Worm (Caenorhabditis elegans) whole organism, young adult: ENCODE data around the gene H35N09.1.
A peak's percentile ranks its signal among the peaks of the same experiment; 100 is the strongest.

Experiments used
- B0019.2 ChIP-seq: fragments of 200-800 bp; sonication (Bioruptor generic); conservative IDR thresholded peaks from 2 replicates; pipeline ENCODE4 v1.3.6; 2022; ENCODE audit warnings: missing genetic modification reagents, missing genetic modification characterization, missing compliant biosample characterization
- B0035.1 ChIP-seq: sonication (generic microtip); optimal IDR thresholded peaks from 2 replicates; lab custom pipeline; 2016; ENCODE audit warnings: missing genetic modification characterization, mild to moderate bottlenecking, missing compliant biosample characterization, missing genotype, missing genetic modification reagents
- B0261.1 ChIP-seq: sonication (generic microtip); optimal IDR thresholded peaks from 2 replicates; lab custom pipeline; 2016; ENCODE audit warnings: mild to moderate bottlenecking, missing genetic modification characterization, moderate library complexity, missing compliant biosample characterization
- B0336.3 ChIP-seq: fragments of 200-800 bp; sonication (Bioruptor generic); IDR thresholded peaks from 2 replicates; pipeline ENCODE4 v1.3.6; 2022; ENCODE audit warnings: missing genetic modification characterization, missing compliant biosample characterization
- F10E7.11 ChIP-seq: sonication (generic microtip); optimal IDR thresholded peaks from 2 replicates; lab custom pipeline; 2017; ENCODE audit warnings: mild to moderate bottlenecking, missing genetic modification characterization, moderate library complexity, missing compliant biosample characterization
- F22D6.2 ChIP-seq: sonication (generic microtip); optimal IDR thresholded peaks from 2 replicates; lab custom pipeline; 2016; ENCODE audit warnings: mild to moderate bottlenecking, missing genetic modification characterization, missing compliant biosample characterization
- F23B12.7 ChIP-seq: sonication (generic microtip); optimal IDR thresholded peaks from 2 replicates; lab custom pipeline; 2017; ENCODE audit warnings: missing genetic modification characterization, mild to moderate bottlenecking, missing compliant biosample characterization, antibody characterized with exemption, moderate library complexity; ENCODE audit not compliant: insufficient read depth
- F39B2.1 ChIP-seq: fragments of 200-800 bp; sonication (Bioruptor generic); IDR thresholded peaks from 2 replicates; pipeline ENCODE4 v1.3.6; 2022; ENCODE audit warnings: missing genetic modification reagents, missing genetic modification characterization, missing compliant biosample characterization
- F52B5.7 ChIP-seq: sonication (generic microtip); optimal IDR thresholded peaks from 2 replicates; lab custom pipeline; 2016; ENCODE audit warnings: mild to moderate bottlenecking, missing genetic modification characterization, missing compliant biosample characterization
- K11D2.4 ChIP-seq: fragments of 200-800 bp; sonication (Bioruptor generic); IDR thresholded peaks from 2 replicates; pipeline ENCODE4 v1.3.6; 2022; ENCODE audit warnings: missing genetic modification reagents, missing genetic modification characterization, missing compliant biosample characterization
- K12H6.12 ChIP-seq: fragments of 200-800 bp; sonication (Bioruptor generic); optimal IDR thresholded peaks from 2 replicates; lab custom pipeline; 2018; ENCODE audit warnings: mild to moderate bottlenecking, missing genetic modification characterization, missing compliant biosample characterization
- Y53G8AR.9 ChIP-seq: fragments of 200-800 bp; sonication (Bioruptor generic); conservative IDR thresholded peaks from 2 replicates; pipeline ENCODE4 v1.3.6; 2022; ENCODE audit warnings: missing genetic modification reagents, missing genetic modification characterization, missing compliant biosample characterization
- Y56A3A.18 ChIP-seq: fragments of 200-800 bp; sonication (Bioruptor generic); IDR thresholded peaks from 2 replicates; pipeline ENCODE4 v1.3.6; 2022; ENCODE audit warnings: missing genetic modification reagents, missing genetic modification characterization, missing compliant biosample characterization
- ama-1 ChIP-seq, 3 experiments: fragments of 150-350 bp in 1 of 3; sonication (generic microtip) in 2 of 3; optimal IDR thresholded peaks; 2 replicates each; lab custom pipeline; 2014 to 2018; ENCODE audit warnings: missing biosample characterization in 2 of 3, missing genetic modification characterization in 2 of 3, missing genetic modification reagents in 2 of 3
- atf-7 ChIP-seq: sonication (generic microtip); optimal IDR thresholded peaks from 2 replicates; lab custom pipeline; 2017; ENCODE audit warnings: mild to moderate bottlenecking, missing genetic modification characterization, missing compliant biosample characterization
- athp-1 ChIP-seq: sonication (generic microtip); optimal IDR thresholded peaks from 2 replicates; lab custom pipeline; 2017; ENCODE audit warnings: mild to moderate bottlenecking, missing genetic modification characterization, missing compliant biosample characterization
- bed-1 ChIP-seq: fragments of 200-800 bp; sonication (Bioruptor generic); IDR thresholded peaks from 2 replicates; pipeline ENCODE4 v1.3.6; 2022; ENCODE audit warnings: missing genetic modification reagents, missing genetic modification characterization, missing compliant biosample characterization
- cebp-2 ChIP-seq: fragments of 200-800 bp; sonication (Bioruptor generic); IDR thresholded peaks from 2 replicates; pipeline ENCODE4 v1.3.6; 2022; ENCODE audit warnings: missing genetic modification characterization, missing compliant biosample characterization
- ceh-100 ChIP-seq: fragments of 200-800 bp; sonication (Bioruptor generic); IDR thresholded peaks from 2 replicates; pipeline ENCODE4 v1.3.6; 2022; ENCODE audit warnings: missing genetic modification reagents, missing genetic modification characterization, missing compliant biosample characterization
- ceh-40 ChIP-seq: fragments of 200-800 bp; sonication (Bioruptor generic); IDR thresholded peaks from 2 replicates; pipeline ENCODE4 v1.3.6; 2022; ENCODE audit warnings: missing genetic modification characterization, missing compliant biosample characterization
- ceh-58 ChIP-seq: fragments of 200-800 bp; sonication (Bioruptor generic); IDR thresholded peaks from 2 replicates; pipeline ENCODE4 v1.3.6; 2022; ENCODE audit warnings: missing genetic modification characterization, missing compliant biosample characterization
- dox-1 ChIP-seq: fragments of 200-800 bp; sonication (Bioruptor generic); IDR thresholded peaks from 2 replicates; pipeline ENCODE4 v1.3.6; 2022; ENCODE audit warnings: missing genetic modification reagents, missing genetic modification characterization, missing compliant biosample characterization
- dpl-1 ChIP-seq: fragments of 150-350 bp; optimal IDR thresholded peaks from 2 replicates; lab custom pipeline; 2014; ENCODE audit warnings: missing biosample characterization, missing genetic modification reagents, missing genetic modification characterization
- efl-1 ChIP-seq: fragments of 150-350 bp; optimal IDR thresholded peaks from 2 replicates; lab custom pipeline; 2014; ENCODE audit warnings: missing biosample characterization, missing genetic modification reagents, missing genetic modification characterization
- egl-44 ChIP-seq: fragments of 200-800 bp; sonication (Bioruptor generic); IDR thresholded peaks from 2 replicates; pipeline ENCODE4 v1.3.6; 2022; ENCODE audit warnings: missing genetic modification reagents, missing genetic modification characterization, missing compliant biosample characterization
- ekl-4 ChIP-seq: fragments of 200-800 bp; sonication (Bioruptor generic); IDR thresholded peaks from 2 replicates; pipeline ENCODE4 v1.3.6; 2022; ENCODE audit warnings: missing genetic modification reagents, missing genetic modification characterization, missing compliant biosample characterization
- fkh-3 ChIP-seq: sonication (generic microtip); optimal IDR thresholded peaks from 2 replicates; lab custom pipeline; 2016; ENCODE audit warnings: mild to moderate bottlenecking, missing genetic modification characterization, missing compliant biosample characterization
- gei-17 ChIP-seq: fragments of 200-800 bp; sonication (Bioruptor generic); optimal IDR thresholded peaks from 2 replicates; lab custom pipeline; 2018; ENCODE audit warnings: mild to moderate bottlenecking, missing genetic modification characterization, missing compliant biosample characterization
- hmg-1.2 ChIP-seq: fragments of 200-800 bp; sonication (Bioruptor generic); IDR thresholded peaks from 2 replicates; pipeline ENCODE4 v1.3.6; 2022; ENCODE audit warnings: missing genetic modification reagents, missing genetic modification characterization, missing compliant biosample characterization
- lag-1 ChIP-seq: fragments of 200-800 bp; sonication (Bioruptor generic); IDR thresholded peaks from 2 replicates; pipeline ENCODE4 v1.3.6; 2022; ENCODE audit warnings: missing genetic modification reagents, missing genetic modification characterization, missing compliant biosample characterization
- nfya-1 ChIP-seq: sonication (generic microtip); optimal IDR thresholded peaks from 2 replicates; lab custom pipeline; 2017; ENCODE audit warnings: antibody characterized with exemption, missing compliant biosample characterization, missing genetic modification characterization, borderline replicate concordance; ENCODE audit not compliant: insufficient read depth
- nhr-27 ChIP-seq: fragments of 200-800 bp; sonication (Bioruptor generic); optimal IDR thresholded peaks from 2 replicates; lab custom pipeline; 2018; ENCODE audit warnings: mild to moderate bottlenecking, missing genetic modification characterization, moderate library complexity, missing compliant biosample characterization
- nhr-90 ChIP-seq: sonication (generic microtip); optimal IDR thresholded peaks from 2 replicates; lab custom pipeline; 2016; ENCODE audit warnings: missing genotype, mild to moderate bottlenecking, missing genetic modification characterization, missing compliant biosample characterization
- pha-4 ChIP-seq: fragments of 150-350 bp; sonication (generic microtip); optimal IDR thresholded peaks from 2 replicates; lab custom pipeline; 2014; ENCODE audit warnings: missing biosample characterization, missing genetic modification reagents, missing genetic modification characterization
- rec-8 ChIP-seq, 2 experiments: sonication (generic microtip); optimal IDR thresholded peaks; 2 replicates each; lab custom pipeline; 2016; ENCODE audit warnings: mild to moderate bottlenecking in 2 of 2, missing genetic modification characterization in 2 of 2, missing genetic modification reagents in 2 of 2, missing genotype in 2 of 2, missing biosample characterization in 1 of 2, missing compliant biosample characterization in 1 of 2, moderate library complexity in 1 of 2
- sdz-38 ChIP-seq: sonication (generic microtip); optimal IDR thresholded peaks from 2 replicates; lab custom pipeline; 2016; ENCODE audit warnings: missing genotype, missing genetic modification characterization, missing compliant biosample characterization
- snpc-1.1 ChIP-seq: sonication (generic microtip); optimal IDR thresholded peaks from 2 replicates; lab custom pipeline; 2017; ENCODE audit warnings: missing genetic modification characterization, mild to moderate bottlenecking, missing compliant biosample characterization, antibody characterized with exemption, moderate library complexity, missing genotype, missing genetic modification reagents; ENCODE audit not compliant: insufficient read depth
- snpc-4 ChIP-seq, 5 experiments: fragments of 150-350 bp in 1 of 5; sonication (generic microtip) in 4 of 5; optimal IDR thresholded peaks; 2 replicates each; lab custom pipeline; 2014 to 2018; ENCODE audit warnings: missing genetic modification characterization in 5 of 5, missing biosample characterization in 3 of 5, antibody characterized with exemption in 2 of 5, mild to moderate bottlenecking in 2 of 5, missing compliant biosample characterization in 2 of 5, missing genotype in 2 of 5, moderate library complexity in 2 of 5, missing genetic modification reagents in 1 of 5
- sptf-2 ChIP-seq: fragments of 200-800 bp; sonication (Bioruptor generic); optimal IDR thresholded peaks from 2 replicates; lab custom pipeline; 2018; ENCODE audit warnings: mild to moderate bottlenecking, missing genetic modification characterization, missing compliant biosample characterization
- tbx-9 ChIP-seq: sonication (generic microtip); optimal IDR thresholded peaks from 2 replicates; lab custom pipeline; 2016; ENCODE audit warnings: borderline replicate concordance, missing genetic modification characterization, inconsistent platforms, missing compliant biosample characterization
- tlf-1 ChIP-seq: fragments of 200-800 bp; sonication (Bioruptor generic); optimal IDR thresholded peaks from 2 replicates; lab custom pipeline; 2018; ENCODE audit warnings: mild to moderate bottlenecking, missing genetic modification characterization, missing compliant biosample characterization
- ztf-26 ChIP-seq: sonication (generic microtip); optimal IDR thresholded peaks from 2 replicates; lab custom pipeline; 2017; ENCODE audit warnings: missing genetic modification characterization, missing compliant biosample characterization
- ztf-6 ChIP-seq: fragments of 200-800 bp; sonication (Bioruptor generic); IDR thresholded peaks from 2 replicates; pipeline ENCODE4 v1.3.6; 2022; ENCODE audit warnings: missing genetic modification reagents, missing genetic modification characterization, missing compliant biosample characterization

Gene H35N09.1

ce11 chrX:8646287-8646686 is 41.1 kb downstream of the H35N09.1 start (continued):
- TF ChIP-seq ama-1 (optimal IDR thresholded peaks at IDR 0.05; lab: Kevin White, UChicago) (no peak), ama-1 (GFP tag; optimal IDR thresholded peaks at IDR 0.05; lab: Kevin White, UChicago) (peak; percentile 86 to 92), efl-1 (no peak), rec-8 (tag; optimal IDR thresholded peaks at IDR 0.05; lab: Kevin White, UChicago) (peak; percentile 85 to 91), ceh-100 (GFP tag; lab: Robert Waterston, UW) (peak; percentile 34; the same call in 1 of the 2 replicates), F10E7.11 (tag; lab: Kevin White, UChicago) (no peak), nhr-27 (tag; lab: Kevin White, UChicago) (peak; percentile 7), B0261.1 (peak; percentile 99), B0336.3 (GFP tag; lab: Robert Waterston, UW) (no peak; the same call in 1 of the 2 replicates), ztf-6 (0 out of 2 replicates have a peak, but pooled peaks have one; percentile 61), F23B12.7 (peak; percentile 44), nhr-90 (tag; lab: Kevin White, UChicago) (peak; percentile 87), F22D6.2 (no peak), ekl-4 (peak; percentile 62; the same call in 1 of the 2 replicates), snpc-4 (GFP tag; optimal IDR thresholded peaks at IDR 0.05; lab: Kevin White, UChicago) (peak; percentile 72), snpc-4 (tag; optimal IDR thresholded peaks at IDR 0.05; lab: Kevin White, UChicago) (peak in 3 of 4 experiments; percentile 65 to 80 (median 79)), sdz-38 (tag; lab: Kevin White, UChicago) (no peak), B0035.1 (tag; lab: Kevin White, UChicago) (no peak), tlf-1 (GFP tag; lab: Kevin White, UChicago) (no peak), bed-1 (GFP tag; lab: Robert Waterston, UW) (no peak), snpc-1.1 (tag; lab: Kevin White, UChicago) (peak; percentile 55), gei-17 (GFP tag; lab: Kevin White, UChicago) (peak; percentile 2), sptf-2 (GFP tag; lab: Kevin White, UChicago) (no peak), athp-1 (peak; percentile 48), B0019.2 (GFP tag; lab: Robert Waterston, UW) (no peak), dox-1 (GFP tag; lab: Robert Waterston, UW) (peak; percentile 78), egl-44 (GFP tag; lab: Robert Waterston, UW) (0 out of 2 replicates have a peak, but pooled peaks have one; percentile 34), Y56A3A.18 (peak; percentile 84), lag-1 (no peak), fkh-3 (tag; lab: Kevin White, UChicago) (peak; percentile 80), pha-4 (tag; lab: Kevin White, UChicago) (no peak), tbx-9 (no peak)

- TF ChIP-seq F39B2.1 (GFP tag; lab: Robert Waterston, UW): no peak
- no peak for TF ChIP-seq snpc-4 (GFP tag; optimal IDR thresholded peaks at IDR 0.05; lab: Kevin White, UChicago)
- TF ChIP-seq snpc-4 (tag; optimal IDR thresholded peaks at IDR 0.05; lab: Kevin White, UChicago): no peak
- no peak for TF ChIP-seq K12H6.12 (tag; lab: Kevin White, UChicago)
- TF ChIP-seq dpl-1 (GFP tag; lab: Kevin White, UChicago): no peak
- TF ChIP-seq atf-7: no peak
- TF ChIP-seq ceh-40 (GFP tag; lab: Robert Waterston, UW): no peak
- no peak for TF ChIP-seq cebp-2 (GFP tag; lab: Robert Waterston, UW)
- TF ChIP-seq nhr-27 (tag; lab: Kevin White, UChicago): no peak
- no peak for TF ChIP-seq ceh-58
- no peak for TF ChIP-seq ztf-26 (tag; lab: Kevin White, UChicago)
- no peak for TF ChIP-seq K11D2.4 (GFP tag; lab: Robert Waterston, UW)
- TF ChIP-seq Y53G8AR.9 (GFP tag; lab: Robert Waterston, UW): no peak
- no peak for TF ChIP-seq F52B5.7
- TF ChIP-seq nfya-1 (tag; lab: Kevin White, UChicago): no peak
- no peak for TF ChIP-seq hmg-1.2
Observed at ce11 chrX:8646997-8647396, 41.9 kb downstream of the H35N09.1 start, which contains the start of gene F12D9.2. Gene F12D9.2 (minus strand): TSS chrX:8647097.
